Worm (Caenorhabditis elegans) whole organism, midembryonic: ENCODE data around the gene vang-1.

ENCODE experiments used
- med-1 ChIP-seq: sonication (generic microtip); optimal IDR thresholded peaks from 2 replicates; lab custom pipeline; 2017; ENCODE audit warnings: missing genetic modification characterization, mild to moderate bottlenecking, missing compliant biosample characterization, antibody characterized with exemption, missing genetic modification reagents; ENCODE audit not compliant: insufficient read depth
- ref-1 ChIP-seq: fragments of 200-800 bp; sonication (Bioruptor generic); conservative IDR thresholded peaks from 2 replicates; pipeline ENCODE4 v1.3.6; 2022; ENCODE audit warnings: missing genetic modification reagents, missing genetic modification characterization, missing compliant biosample characterization
- tab-1 ChIP-seq: fragments of 200-800 bp; sonication (Bioruptor generic); IDR thresholded peaks from 2 replicates; pipeline ENCODE4 v1.3.6; 2022; ENCODE audit warnings: missing genetic modification characterization, missing compliant biosample characterization
- ztf-29 ChIP-seq: fragments of 200-800 bp; sonication (Bioruptor generic); IDR thresholded peaks from 2 replicates; pipeline ENCODE4 v1.3.6; 2022; ENCODE audit warnings: missing genetic modification reagents, missing genetic modification characterization, missing compliant biosample characterization

ce11 chrX:2857070-2857825 is 28.4 kb upstream of the vang-1 start, which contains the start of gene tra-4:
- TF ChIP-seq med-1 (no peak), tab-1 (GFP tag; lab: Robert Waterston, UW) (no peak), ztf-29 (GFP tag; lab: Robert Waterston, UW) (no peak), ref-1 (GFP tag; lab: Robert Waterston, UW) (no peak)
